Worm (Caenorhabditis elegans) whole organism, early embryonic: ENCODE results near the gene oac-20.

Experiments
- B0310.2 ChIP-seq: sonication (generic microtip); optimal IDR thresholded peaks from 2 replicates; lab custom pipeline; 2016; ENCODE audit warnings: mild to moderate bottlenecking, missing genetic modification characterization, missing compliant biosample characterization
- F13C5.2 ChIP-seq: sonication (generic microtip); optimal IDR thresholded peaks from 2 replicates; lab custom pipeline; 2017; ENCODE audit warnings: mild to moderate bottlenecking, missing genetic modification characterization, inconsistent platforms, missing compliant biosample characterization
- aly-1 ChIP-seq: sonication (generic microtip); optimal IDR thresholded peaks from 2 replicates; lab custom pipeline; 2016; ENCODE audit warnings: missing genetic modification characterization, missing compliant biosample characterization
- ama-1 ChIP-seq: fragments of 150-350 bp; optimal IDR thresholded peaks from 2 replicates; lab custom pipeline; 2014
- ceh-13 ChIP-seq: fragments of 200-800 bp; sonication (Bioruptor generic); optimal IDR thresholded peaks from 2 replicates; lab custom pipeline; 2018; ENCODE audit warnings: mild to moderate bottlenecking, missing genetic modification characterization, missing compliant biosample characterization
- ceh-36 ChIP-seq: sonication (generic microtip); optimal IDR thresholded peaks from 2 replicates; lab custom pipeline; 2016; ENCODE audit warnings: missing genetic modification characterization, inconsistent platforms, missing compliant biosample characterization
- ets-7 ChIP-seq: sonication (generic microtip); optimal IDR thresholded peaks from 2 replicates; lab custom pipeline; 2016; ENCODE audit warnings: missing genotype, missing genetic modification characterization, missing compliant biosample characterization
- flt-1 ChIP-seq: fragments of 200-800 bp; sonication (Bioruptor generic); IDR thresholded peaks from 2 replicates; pipeline ENCODE4 v1.3.6; 2022; ENCODE audit warnings: missing genetic modification characterization, missing compliant biosample characterization
- hmbx-1 ChIP-seq: sonication (generic microtip); optimal IDR thresholded peaks from 2 replicates; lab custom pipeline; 2016; ENCODE audit warnings: mild to moderate bottlenecking, missing genetic modification characterization, missing compliant biosample characterization
- hmg-4 ChIP-seq: fragments of 200-800 bp; sonication (Bioruptor generic); optimal IDR thresholded peaks from 2 replicates; lab custom pipeline; 2018; ENCODE audit warnings: mild to moderate bottlenecking, missing genetic modification characterization, missing compliant biosample characterization
- hnd-1 ChIP-seq: sonication (generic microtip); optimal IDR thresholded peaks from 2 replicates; lab custom pipeline; 2016; ENCODE audit warnings: missing genetic modification characterization, missing compliant biosample characterization
- pes-1 ChIP-seq: fragments of 200-800 bp; sonication (Bioruptor generic); IDR thresholded peaks from 2 replicates; pipeline ENCODE4 v1.3.6; 2022; ENCODE audit warnings: missing genetic modification reagents, missing genetic modification characterization, missing compliant biosample characterization
- scrt-1 ChIP-seq: fragments of 200-800 bp; sonication (Bioruptor generic); IDR thresholded peaks from 2 replicates; pipeline ENCODE4 v1.3.6; 2022; ENCODE audit warnings: missing genetic modification characterization, missing compliant biosample characterization
- sea-1 ChIP-seq: fragments of 200-800 bp; sonication (Bioruptor generic); conservative IDR thresholded peaks from 2 replicates; pipeline ENCODE4 v1.3.6; 2022; ENCODE audit warnings: missing genetic modification characterization, missing compliant biosample characterization
- tbx-11 ChIP-seq: fragments of 200-800 bp; sonication (Bioruptor generic); IDR thresholded peaks from 2 replicates; pipeline ENCODE4 v1.3.6; 2022; ENCODE audit warnings: missing genetic modification characterization, missing compliant biosample characterization
- tbx-37 ChIP-seq: fragments of 200-800 bp; sonication (Bioruptor generic); conservative IDR thresholded peaks from 2 replicates; pipeline ENCODE4 v1.3.6; 2022; ENCODE audit warnings: missing genetic modification reagents, missing genetic modification characterization, missing compliant biosample characterization
- tra-4 ChIP-seq: sonication (generic microtip); optimal IDR thresholded peaks from 2 replicates; lab custom pipeline; 2017; ENCODE audit warnings: missing genetic modification characterization, missing compliant biosample characterization

The oac-20 gene

ce11 chrV:16022600-16022999 is 44.1 kb downstream of the oac-20 start:
- TF ChIP-seq tbx-37 (GFP tag; lab: Robert Waterston, UW) (peak; percentile 83), tbx-11 (GFP tag; lab: Robert Waterston, UW) (no peak)

ce11 chrV:16023051-16023450 is 44.5 kb downstream of the oac-20 start, which contains the start of gene cwc-15:
cwc-15 (plus strand) TSS chrV:16023351.
- TF ChIP-seq hmg-4 (GFP tag; lab: Kevin White, UChicago), result no peak

ce11 chrV:16023559-16023958 is 45.0 kb downstream of the oac-20 start:
- TF ChIP-seq tbx-11 (GFP tag; lab: Robert Waterston, UW), result no peak
- TF ChIP-seq B0310.2, result no peak
- no peak for TF ChIP-seq ets-7 (tag; lab: Kevin White, UChicago)
- no peak for TF ChIP-seq ceh-13
- no peak for TF ChIP-seq F13C5.2 (tag; lab: Kevin White, UChicago)
- TF ChIP-seq ama-1, result no peak
- no peak for TF ChIP-seq tbx-37 (GFP tag; lab: Robert Waterston, UW)
- no peak for TF ChIP-seq hnd-1 (tag; lab: Kevin White, UChicago)
- no peak for TF ChIP-seq tra-4 (tag; lab: Kevin White, UChicago)
- TF ChIP-seq flt-1 (GFP tag; lab: Robert Waterston, UW), result no peak
- TF ChIP-seq hmbx-1 (tag; lab: Kevin White, UChicago), result no peak
- TF ChIP-seq scrt-1 (GFP tag; lab: Robert Waterston, UW), result no peak

ce11 chrV:16024300-16024699 is 45.8 kb downstream of the oac-20 start, which contains the start of gene T10C6.6:
T10C6.6 (plus strand) TSS chrV:16024326.
- TF ChIP-seq aly-1, result no peak
- no peak for TF ChIP-seq ceh-36
- no peak for TF ChIP-seq pes-1 (GFP tag; lab: Robert Waterston, UW)
- TF ChIP-seq tbx-37 (GFP tag; lab: Robert Waterston, UW), result no peak
- TF ChIP-seq hmg-4 (GFP tag; lab: Kevin White, UChicago), result no peak
- no peak for TF ChIP-seq hmbx-1 (tag; lab: Kevin White, UChicago)
- no peak for TF ChIP-seq ets-7 (tag; lab: Kevin White, UChicago)
- no peak for TF ChIP-seq scrt-1 (GFP tag; lab: Robert Waterston, UW)
- no peak for TF ChIP-seq ceh-13
- no peak for TF ChIP-seq ama-1
- no peak for TF ChIP-seq flt-1 (GFP tag; lab: Robert Waterston, UW)
- TF ChIP-seq tbx-11 (GFP tag; lab: Robert Waterston, UW), result no peak
- no peak for TF ChIP-seq hnd-1 (tag; lab: Kevin White, UChicago)
- no peak for TF ChIP-seq tra-4 (tag; lab: Kevin White, UChicago)
- no peak for TF ChIP-seq B0310.2
- TF ChIP-seq sea-1 (GFP tag; lab: Robert Waterston, UW), result no peak

- TF ChIP-seq hmbx-1 (tag; lab: Kevin White, UChicago), result no peak
- TF ChIP-seq sea-1 (GFP tag; lab: Robert Waterston, UW), result no peak
- no peak for TF ChIP-seq F13C5.2 (tag; lab: Kevin White, UChicago)
- TF ChIP-seq hnd-1 (tag; lab: Kevin White, UChicago), result no peak
- TF ChIP-seq ets-7 (tag; lab: Kevin White, UChicago), result no peak
- TF ChIP-seq scrt-1 (GFP tag; lab: Robert Waterston, UW), result no peak
- TF ChIP-seq tra-4 (tag; lab: Kevin White, UChicago), result no peak
- no peak for TF ChIP-seq flt-1 (GFP tag; lab: Robert Waterston, UW)
These were observed 46.4 kb downstream of the oac-20 start for ce11 chrV:16024917-16025316.

- TF ChIP-seq ets-7 (tag; lab: Kevin White, UChicago) (no peak), F13C5.2 (tag; lab: Kevin White, UChicago) (no peak), pes-1 (GFP tag; lab: Robert Waterston, UW) (no peak), B0310.2 (no peak)
These were observed 50.7 kb downstream of the oac-20 start for ce11 chrV:16029237-16029636.
